Worm (Caenorhabditis elegans) whole organism, L4 larva: ENCODE results near the gene haly-1.

Experiments
- D1046.2 ChIP-seq: fragments of 200-800 bp; sonication (Bioruptor generic); IDR thresholded peaks from 2 replicates; pipeline ENCODE4 v1.3.6; 2022; ENCODE audit warnings: missing genetic modification characterization, missing compliant biosample characterization
- F26F4.8 ChIP-seq: fragments of 200-800 bp; sonication (Bioruptor generic); conservative IDR thresholded peaks from 2 replicates; pipeline ENCODE4 v1.3.6; 2022; ENCODE audit warnings: missing genetic modification characterization, missing compliant biosample characterization
- F44E2.7 ChIP-seq: fragments of 200-800 bp; sonication (Bioruptor generic); IDR thresholded peaks from 2 replicates; pipeline ENCODE4 v2.1.2; 2022; ENCODE audit warnings: missing genetic modification characterization, missing compliant biosample characterization
- F49E8.2 ChIP-seq: sonication (generic microtip); optimal IDR thresholded peaks from 2 replicates; lab custom pipeline; 2016; ENCODE audit warnings: missing compliant biosample characterization, mild to moderate bottlenecking, missing genetic modification characterization, borderline replicate concordance
- T26A8.4 ChIP-seq: fragments of 200-800 bp; sonication (Bioruptor generic); IDR thresholded peaks from 2 replicates; pipeline ENCODE4 v1.3.6; 2022; ENCODE audit warnings: missing genetic modification characterization, missing compliant biosample characterization
- ZK337.2 ChIP-seq: fragments of 200-800 bp; sonication (Bioruptor generic); IDR thresholded peaks from 2 replicates; pipeline ENCODE4 v1.3.6; 2022; ENCODE audit warnings: missing genetic modification reagents, missing genetic modification characterization, missing compliant biosample characterization
- ZK546.5 ChIP-seq, 2 experiments: sonication (generic microtip); optimal IDR thresholded peaks; 2 replicates each; lab custom pipeline; 2017; ENCODE audit warnings: missing biosample characterization in 2 of 2, missing genetic modification characterization in 2 of 2
- aha-1 ChIP-seq: fragments of 150-350 bp; peaks from one replicate; lab custom pipeline; 2014; ENCODE audit warnings: missing biosample characterization, missing genetic modification characterization
- ceh-62 ChIP-seq: sonication (generic microtip); optimal IDR thresholded peaks from 2 replicates; lab custom pipeline; 2017; ENCODE audit warnings: missing biosample characterization, missing genetic modification characterization
- ceh-82 ChIP-seq: sonication (generic microtip); optimal IDR thresholded peaks from 2 replicates; lab custom pipeline; 2017; ENCODE audit warnings: missing biosample characterization, missing genetic modification characterization
- cey-2 ChIP-seq: sonication (generic microtip); optimal IDR thresholded peaks from 3 replicates; lab custom pipeline; 2017; ENCODE audit warnings: missing genetic modification characterization, mild to moderate bottlenecking, missing compliant biosample characterization, antibody characterized with exemption, borderline replicate concordance; ENCODE audit not compliant: insufficient read depth
- daf-12 ChIP-seq: fragments of 150-350 bp; optimal IDR thresholded peaks from 2 replicates; lab custom pipeline; 2014; ENCODE audit warnings: missing biosample characterization, missing genetic modification reagents, missing genetic modification characterization
- daf-16 ChIP-seq, 3 experiments: sonication (generic microtip); optimal IDR thresholded peaks; 2 replicates each; lab custom pipeline; 2016 to 2017; ENCODE audit warnings: missing genetic modification characterization in 3 of 3, missing genetic modification reagents in 3 of 3, mild to moderate bottlenecking in 2 of 3, missing compliant biosample characterization in 2 of 3, missing biosample characterization in 1 of 3, moderate library complexity in 1 of 3
- daf-19 ChIP-seq: fragments of 200-800 bp; sonication (Bioruptor generic); conservative IDR thresholded peaks from 2 replicates; pipeline ENCODE4 v1.3.6; 2022; ENCODE audit warnings: missing genetic modification characterization, missing compliant biosample characterization
- dmd-6 ChIP-seq: fragments of 200-800 bp; sonication (Bioruptor generic); IDR thresholded peaks from 2 replicates; pipeline ENCODE4 v1.3.6; 2022; ENCODE audit warnings: missing genetic modification reagents, missing genetic modification characterization, missing compliant biosample characterization
- dve-1 ChIP-seq: sonication (generic microtip); optimal IDR thresholded peaks from 2 replicates; lab custom pipeline; 2017; ENCODE audit warnings: antibody characterized with exemption, mild to moderate bottlenecking, missing genetic modification characterization, missing compliant biosample characterization; ENCODE audit not compliant: insufficient read depth
- egl-27 ChIP-seq: sonication (generic microtip); optimal IDR thresholded peaks from 3 replicates; lab custom pipeline; 2017; ENCODE audit warnings: missing biosample characterization, missing genetic modification reagents, missing genetic modification characterization
- gei-8 ChIP-seq: fragments of 200-800 bp; sonication (Bioruptor generic); optimal IDR thresholded peaks from 2 replicates; lab custom pipeline; 2018; ENCODE audit warnings: mild to moderate bottlenecking, missing genetic modification characterization, missing compliant biosample characterization
- hif-1 ChIP-seq, 2 experiments: sonication (generic microtip); optimal IDR thresholded peaks; 2 replicates each; lab custom pipeline; 2016 to 2017; ENCODE audit warnings: missing compliant biosample characterization in 2 of 2, missing genetic modification characterization in 2 of 2, missing genetic modification reagents in 2 of 2, missing genotype in 2 of 2, mild to moderate bottlenecking in 1 of 2
- hlh-30 ChIP-seq: sonication (generic microtip); optimal IDR thresholded peaks from 2 replicates; lab custom pipeline; 2017; ENCODE audit warnings: antibody characterized with exemption, mild to moderate bottlenecking, missing genetic modification characterization, missing compliant biosample characterization; ENCODE audit not compliant: insufficient read depth
- hmg-1.1 ChIP-seq: fragments of 200-800 bp; sonication (Bioruptor generic); IDR thresholded peaks from 2 replicates; pipeline ENCODE4 v1.3.6; 2022; ENCODE audit warnings: missing genetic modification reagents, missing genetic modification characterization, missing compliant biosample characterization
- jun-1 ChIP-seq: fragments of 150-350 bp; optimal IDR thresholded peaks from 2 replicates; lab custom pipeline; 2014; ENCODE audit warnings: missing biosample characterization, missing genetic modification reagents, missing genetic modification characterization
- lim-7 ChIP-seq: fragments of 200-800 bp; sonication (Bioruptor generic); IDR thresholded peaks from 2 replicates; pipeline ENCODE4 v1.3.6; 2022; ENCODE audit warnings: missing genetic modification characterization, missing compliant biosample characterization
- lin-29 ChIP-seq: fragments of 200-800 bp; sonication (Bioruptor generic); IDR thresholded peaks from 2 replicates; pipeline ENCODE4 v1.3.6; 2022; ENCODE audit warnings: missing genetic modification reagents, missing genetic modification characterization, missing compliant biosample characterization
- lsy-2 ChIP-seq, 2 experiments: fragments of 150-350 bp in 1 of 2; sonication (generic microtip) in 1 of 2; optimal IDR thresholded peaks; 2 replicates each; lab custom pipeline; 2014 to 2017; ENCODE audit warnings: missing biosample characterization in 2 of 2, missing genetic modification characterization in 2 of 2
- madf-9 ChIP-seq: fragments of 200-800 bp; sonication (Bioruptor generic); conservative IDR thresholded peaks from 2 replicates; pipeline ENCODE4 v1.3.6; 2022; ENCODE audit warnings: missing genetic modification reagents, missing genetic modification characterization, missing compliant biosample characterization
- mdt-29 ChIP-seq: fragments of 200-800 bp; sonication (Bioruptor generic); IDR thresholded peaks from 2 replicates; pipeline ENCODE4 v1.3.6; 2022; ENCODE audit warnings: missing genetic modification reagents, missing genetic modification characterization, missing compliant biosample characterization
- mxl-2 ChIP-seq: fragments of 200-800 bp; sonication (Bioruptor generic); conservative IDR thresholded peaks from 2 replicates; pipeline ENCODE4 v1.3.6; 2022; ENCODE audit warnings: missing genetic modification reagents, missing genetic modification characterization, missing compliant biosample characterization
- mxl-3 ChIP-seq: fragments of 200-800 bp; sonication (Bioruptor generic); optimal IDR thresholded peaks from 2 replicates; lab custom pipeline; 2018; ENCODE audit warnings: mild to moderate bottlenecking, missing genetic modification characterization, missing compliant biosample characterization
- nhr-111 ChIP-seq: fragments of 200-800 bp; sonication (Bioruptor generic); optimal IDR thresholded peaks from 2 replicates; lab custom pipeline; 2018; ENCODE audit warnings: mild to moderate bottlenecking, missing genetic modification characterization, missing compliant biosample characterization
- nhr-237 ChIP-seq: sonication (generic microtip); optimal IDR thresholded peaks from 2 replicates; lab custom pipeline; 2017; ENCODE audit warnings: missing biosample characterization, missing genetic modification characterization
- nhr-28 ChIP-seq: fragments of 150-350 bp; optimal IDR thresholded peaks from 2 replicates; lab custom pipeline; 2014; ENCODE audit warnings: missing biosample characterization, missing genetic modification characterization
- nhr-42 ChIP-seq: fragments of 200-800 bp; sonication (Bioruptor generic); IDR thresholded peaks from 2 replicates; pipeline ENCODE4 v1.3.6; 2022; ENCODE audit warnings: missing genetic modification characterization, missing compliant biosample characterization
- nhr-6 ChIP-seq: fragments of 150-350 bp; optimal IDR thresholded peaks from 2 replicates; lab custom pipeline; 2014; ENCODE audit warnings: missing biosample characterization, missing genetic modification characterization
- pha-4 ChIP-seq, 2 experiments: fragments of 150-350 bp in 1 of 2; fragments of 200-800 bp in 1 of 2; sonication (Bioruptor generic) in 1 of 2; IDR thresholded peaks in 1 of 2; optimal IDR thresholded peaks in 1 of 2; 2 replicates each; pipeline versions ENCODE4 v1.3.6 to Lab custom; 2014 to 2022; ENCODE audit warnings: missing genetic modification characterization in 2 of 2, missing genetic modification reagents in 2 of 2, missing biosample characterization in 1 of 2, missing compliant biosample characterization in 1 of 2
- pqm-1 ChIP-seq: sonication (generic microtip); optimal IDR thresholded peaks from 2 replicates; lab custom pipeline; 2017; ENCODE audit warnings: missing biosample characterization, missing genetic modification characterization
- saeg-2 ChIP-seq: fragments of 200-800 bp; sonication (Bioruptor generic); IDR thresholded peaks from 2 replicates; pipeline ENCODE4 v1.3.6; 2022; ENCODE audit warnings: missing genetic modification reagents, missing genetic modification characterization, missing compliant biosample characterization
- sdz-12 ChIP-seq: fragments of 200-800 bp; sonication (Bioruptor generic); optimal IDR thresholded peaks from 2 replicates; lab custom pipeline; 2018; ENCODE audit warnings: mild to moderate bottlenecking, missing genetic modification characterization, missing compliant biosample characterization
- skn-1 ChIP-seq: fragments of 150-350 bp; optimal IDR thresholded peaks from 2 replicates; lab custom pipeline; 2014; ENCODE audit warnings: missing biosample characterization, missing genetic modification characterization
- snpc-1.2 ChIP-seq: fragments of 200-800 bp; sonication (Bioruptor generic); IDR thresholded peaks from 2 replicates; pipeline ENCODE4 v1.3.6; 2022; ENCODE audit warnings: missing genetic modification reagents, missing genetic modification characterization, missing compliant biosample characterization
- spr-1 ChIP-seq: sonication (generic microtip); optimal IDR thresholded peaks from 2 replicates; lab custom pipeline; 2016; ENCODE audit warnings: mild to moderate bottlenecking, missing genetic modification characterization, missing compliant biosample characterization
- spr-3 ChIP-seq: fragments of 200-800 bp; sonication (Bioruptor generic); optimal IDR thresholded peaks from 2 replicates; lab custom pipeline; 2018; ENCODE audit warnings: mild to moderate bottlenecking, missing genetic modification characterization, missing compliant biosample characterization
- tag-97 ChIP-seq: fragments of 200-800 bp; sonication (Bioruptor generic); IDR thresholded peaks from 2 replicates; pipeline ENCODE4 v1.3.6; 2022; ENCODE audit warnings: missing genetic modification characterization, missing compliant biosample characterization
- tra-1 ChIP-seq: fragments of 200-800 bp; sonication (Bioruptor generic); IDR thresholded peaks from 2 replicates; pipeline ENCODE4 v1.3.6; 2022; ENCODE audit warnings: missing genetic modification reagents, missing genetic modification characterization, missing compliant biosample characterization
- unc-130 ChIP-seq: sonication (generic microtip); optimal IDR thresholded peaks from 2 replicates; lab custom pipeline; 2016; ENCODE audit warnings: missing genetic modification reagents, missing genetic modification characterization, missing compliant biosample characterization
- vab-7 ChIP-seq: fragments of 200-800 bp; sonication (Bioruptor generic); IDR thresholded peaks from 2 replicates; pipeline ENCODE4 v1.3.6; 2022; ENCODE audit warnings: missing genetic modification reagents, missing genetic modification characterization, missing compliant biosample characterization
- zag-1 ChIP-seq: fragments of 150-350 bp; optimal IDR thresholded peaks from 2 replicates; lab custom pipeline; 2014; ENCODE audit warnings: missing biosample characterization, missing genetic modification characterization
- zfp-2 ChIP-seq: sonication (generic microtip); optimal IDR thresholded peaks from 2 replicates; lab custom pipeline; 2016; ENCODE audit warnings: mild to moderate bottlenecking, missing genetic modification characterization, missing compliant biosample characterization
- zip-11 ChIP-seq: fragments of 200-800 bp; sonication (Bioruptor generic); IDR thresholded peaks from 2 replicates; pipeline ENCODE4 v1.3.6; 2022; ENCODE audit warnings: missing genetic modification characterization, missing compliant biosample characterization

Gene haly-1

ce11 chrX:10900079-10900724, 3.8 kb upstream of the haly-1 start, which contains the start of gene suca-1 (continued):
- TF ChIP-seq spr-1 (tag; lab: Kevin White, UChicago), result no peak
- TF ChIP-seq F49E8.2 (tag; lab: Kevin White, UChicago), result no peak
- no peak for TF ChIP-seq T26A8.4 (GFP tag; lab: Robert Waterston, UW)
- TF ChIP-seq mxl-2 (GFP tag; lab: Robert Waterston, UW), result no peak
- TF ChIP-seq nhr-111, result no peak
- TF ChIP-seq snpc-1.2 (GFP tag; lab: Robert Waterston, UW), result no peak
- TF ChIP-seq tra-1, result no peak
- peak; percentile 21 for TF ChIP-seq dve-1
- no peak for TF ChIP-seq nhr-42
- peak; percentile 67 for TF ChIP-seq dmd-6 (GFP tag; lab: Robert Waterston, UW)
- no peak for TF ChIP-seq zfp-2 (tag; lab: Kevin White, UChicago)
- TF ChIP-seq spr-3 (GFP tag; lab: Kevin White, UChicago), result no peak
- TF ChIP-seq hmg-1.1 (GFP tag; lab: Robert Waterston, UW), result peak; percentile 60; the same call in 1 of the 2 replicates
- no peak for TF ChIP-seq ZK337.2 (GFP tag; lab: Robert Waterston, UW)
- TF ChIP-seq hlh-30 (tag; lab: Kevin White, UChicago), result peak; percentile 31
- TF ChIP-seq cey-2 (tag; lab: Kevin White, UChicago), result no peak
- TF ChIP-seq ZK546.5 (tag; optimal IDR thresholded peaks at IDR 0.05; lab: Kevin White, UChicago), result no peak
- TF ChIP-seq saeg-2, result 0 out of 2 replicates have a peak, but pooled peaks have one; percentile 18
- peak; percentile 0 to 59 for TF ChIP-seq lsy-2 (tag; optimal IDR thresholded peaks at IDR 0.05; lab: Kevin White, UChicago)
- TF ChIP-seq F26F4.8 (GFP tag; lab: Robert Waterston, UW), result no peak
- peak; percentile 92 for TF ChIP-seq mxl-3 (GFP tag; lab: Kevin White, UChicago)
- no peak for TF ChIP-seq jun-1 (tag; lab: Kevin White, UChicago)
- no peak for TF ChIP-seq lin-29
- TF ChIP-seq zag-1 (tag; lab: Kevin White, UChicago), result no peak
- no peak for TF ChIP-seq D1046.2 (GFP tag; lab: Robert Waterston, UW)
- no peak for TF ChIP-seq skn-1
- no peak for TF ChIP-seq nhr-237 (tag; lab: Kevin White, UChicago)
- no peak for TF ChIP-seq daf-16 (GFP tag; optimal IDR thresholded peaks at IDR 0.05; lab: Kevin White, UChicago)
- TF ChIP-seq daf-16 (tag; optimal IDR thresholded peaks at IDR 0.05; lab: Kevin White, UChicago), result peak; percentile 24
- peak; percentile 36 for TF ChIP-seq nhr-28 (tag; lab: Kevin White, UChicago)
- no peak for TF ChIP-seq daf-19
- TF ChIP-seq madf-9, result no peak
- TF ChIP-seq aha-1 (tag; lab: Kevin White, UChicago), result no peak
- TF ChIP-seq vab-7 (GFP tag; lab: Robert Waterston, UW), result no peak
- no peak for TF ChIP-seq pha-4 (GFP tag; IDR thresholded peaks at IDR 0.05; lab: Robert Waterston, UW)
- no peak for TF ChIP-seq pha-4 (tag; optimal IDR thresholded peaks at IDR 0.05; lab: Kevin White, UChicago)
- no peak for TF ChIP-seq zip-11 (GFP tag; lab: Robert Waterston, UW)
- TF ChIP-seq hif-1 (tag; optimal IDR thresholded peaks at IDR 0.05; lab: Kevin White, UChicago), result no peak
- TF ChIP-seq tag-97 (GFP tag; lab: Robert Waterston, UW), result no peak
- TF ChIP-seq gei-8, result no peak
- TF ChIP-seq sdz-12 (GFP tag; lab: Kevin White, UChicago), result no peak
- TF ChIP-seq daf-12 (tag; lab: Kevin White, UChicago), result no peak
- TF ChIP-seq unc-130 (GFP tag; lab: Kevin White, UChicago), result no peak
- TF ChIP-seq egl-27 (tag; lab: Kevin White, UChicago), result no peak
- no peak for TF ChIP-seq ceh-82 (tag; lab: Kevin White, UChicago)
- TF ChIP-seq nhr-6 (tag; lab: Kevin White, UChicago), result peak; percentile 19
- TF ChIP-seq lim-7 (GFP tag; lab: Robert Waterston, UW), result no peak
- no peak for TF ChIP-seq pqm-1 (tag; lab: Kevin White, UChicago)
- no peak for TF ChIP-seq F44E2.7
- TF ChIP-seq ceh-62 (tag; lab: Kevin White, UChicago), result no peak
- TF ChIP-seq mdt-29 (GFP tag; lab: Robert Waterston, UW), result no peak
